Worm (Caenorhabditis elegans) whole organism, L2 larva: Measurements from ENCODE around the gene srx-134.
A peak's percentile ranks its signal among the peaks of the same experiment; 100 is the strongest.

Experiments
- C34F6.9 ChIP-seq: fragments of 150-350 bp; optimal IDR thresholded peaks from 2 replicates; lab custom pipeline; 2014; ENCODE audit warnings: missing biosample characterization, missing genetic modification characterization
- F13H6.1 ChIP-seq: sonication (generic microtip); optimal IDR thresholded peaks from 2 replicates; lab custom pipeline; 2016; ENCODE audit warnings: missing genetic modification characterization, missing compliant biosample characterization
- R02D3.7 ChIP-seq: fragments of 150-350 bp; optimal IDR thresholded peaks from 2 replicates; lab custom pipeline; 2014; ENCODE audit warnings: missing biosample characterization, missing genetic modification characterization
- Y55F3AM.14 ChIP-seq: fragments of 200-800 bp; sonication (Bioruptor generic); optimal IDR thresholded peaks from 2 replicates; lab custom pipeline; 2018; ENCODE audit warnings: mild to moderate bottlenecking, missing genetic modification characterization, missing compliant biosample characterization
- ZK546.5 ChIP-seq: sonication (generic microtip); optimal IDR thresholded peaks from 2 replicates; lab custom pipeline; 2017; ENCODE audit warnings: missing biosample characterization, missing genetic modification characterization
- alr-1 ChIP-seq: fragments of 150-350 bp; optimal IDR thresholded peaks from 2 replicates; lab custom pipeline; 2014; ENCODE audit warnings: missing biosample characterization, missing genetic modification characterization
- aly-2 ChIP-seq: fragments of 150-350 bp; optimal IDR thresholded peaks from 2 replicates; lab custom pipeline; 2014; ENCODE audit warnings: missing biosample characterization, missing genetic modification characterization
- ama-1 ChIP-seq: fragments of 150-350 bp; optimal IDR thresholded peaks from 2 replicates; lab custom pipeline; 2018; ENCODE audit warnings: inconsistent platforms
- blmp-1 ChIP-seq: sonication (generic microtip); optimal IDR thresholded peaks from 2 replicates; lab custom pipeline; 2017; ENCODE audit warnings: missing genetic modification characterization, mild to moderate bottlenecking, missing compliant biosample characterization, antibody characterized with exemption, moderate library complexity; ENCODE audit not compliant: insufficient read depth
- ceh-16 ChIP-seq: fragments of 150-350 bp; optimal IDR thresholded peaks from 2 replicates; lab custom pipeline; 2014; ENCODE audit warnings: missing biosample characterization, missing genetic modification characterization
- ceh-82 ChIP-seq: fragments of 150-350 bp; optimal IDR thresholded peaks from 2 replicates; lab custom pipeline; 2014; ENCODE audit warnings: missing biosample characterization, missing genetic modification characterization
- crh-2 ChIP-seq: sonication (generic microtip); optimal IDR thresholded peaks from 2 replicates; lab custom pipeline; 2017; ENCODE audit warnings: missing biosample characterization, missing genetic modification characterization
- egl-27 ChIP-seq: sonication (generic microtip); optimal IDR thresholded peaks from 3 replicates; lab custom pipeline; 2017; ENCODE audit warnings: missing biosample characterization, missing genetic modification reagents, missing genetic modification characterization
- fos-1 ChIP-seq: fragments of 150-350 bp; optimal IDR thresholded peaks from 2 replicates; lab custom pipeline; 2014; ENCODE audit warnings: missing biosample characterization, missing genetic modification characterization
- gmeb-1 ChIP-seq: fragments of 150-350 bp; optimal IDR thresholded peaks from 2 replicates; lab custom pipeline; 2014; ENCODE audit warnings: missing biosample characterization, missing genetic modification characterization
- lin-11 ChIP-seq: fragments of 150-350 bp; sonication (generic microtip); optimal IDR thresholded peaks from 2 replicates; lab custom pipeline; 2014; ENCODE audit warnings: missing biosample characterization, missing genetic modification characterization, inconsistent platforms, mixed read lengths
- lin-13 ChIP-seq: fragments of 150-350 bp; optimal IDR thresholded peaks from 2 replicates; lab custom pipeline; 2014; ENCODE audit warnings: missing biosample characterization, missing genetic modification reagents, missing genetic modification characterization
- lin-39 ChIP-seq: fragments of 150-350 bp; optimal IDR thresholded peaks from 2 replicates; lab custom pipeline; 2014; ENCODE audit warnings: missing biosample characterization, missing genetic modification reagents, missing genetic modification characterization
- lsy-2 ChIP-seq, 2 experiments: fragments of 150-350 bp in 1 of 2; sonication (generic microtip) in 1 of 2; optimal IDR thresholded peaks; 2 replicates each; lab custom pipeline; 2014 to 2017; ENCODE audit warnings: missing biosample characterization in 2 of 2, missing genetic modification characterization in 2 of 2
- mab-5 ChIP-seq: fragments of 150-350 bp; optimal IDR thresholded peaks from 2 replicates; lab custom pipeline; 2014; ENCODE audit warnings: missing biosample characterization, missing genetic modification characterization
- mbf-1 ChIP-seq: sonication (generic microtip); optimal IDR thresholded peaks from 2 replicates; lab custom pipeline; 2017; ENCODE audit warnings: missing biosample characterization, missing genetic modification characterization
- mdl-1 ChIP-seq, 2 experiments: fragments of 150-350 bp in 1 of 2; sonication (generic microtip) in 1 of 2; optimal IDR thresholded peaks; 2 replicates each; lab custom pipeline; 2017; ENCODE audit warnings: missing biosample characterization in 2 of 2, missing genetic modification characterization in 2 of 2
- nhr-10 ChIP-seq: sonication (generic microtip); optimal IDR thresholded peaks from 2 replicates; lab custom pipeline; 2017; ENCODE audit warnings: missing biosample characterization, missing genetic modification characterization
- nhr-11 ChIP-seq: fragments of 150-350 bp; optimal IDR thresholded peaks from 2 replicates; lab custom pipeline; 2014; ENCODE audit warnings: missing biosample characterization, missing genetic modification characterization
- nhr-129 ChIP-seq: fragments of 150-350 bp; optimal IDR thresholded peaks from 2 replicates; lab custom pipeline; 2014; ENCODE audit warnings: missing biosample characterization, missing genetic modification characterization
- nhr-21 ChIP-seq: fragments of 150-350 bp; optimal IDR thresholded peaks from 2 replicates; lab custom pipeline; 2014; ENCODE audit warnings: missing biosample characterization, missing genetic modification characterization
- nhr-237 ChIP-seq: fragments of 150-350 bp; optimal IDR thresholded peaks from 2 replicates; lab custom pipeline; 2014; ENCODE audit warnings: missing biosample characterization, missing genetic modification characterization
- nhr-25 ChIP-seq: fragments of 150-350 bp; sonication (generic microtip); optimal IDR thresholded peaks from 3 replicates; lab custom pipeline; 2014; ENCODE audit warnings: missing biosample characterization, missing genetic modification characterization
- nhr-77 ChIP-seq: fragments of 150-350 bp; optimal IDR thresholded peaks from 2 replicates; lab custom pipeline; 2014; ENCODE audit warnings: missing biosample characterization, missing genetic modification characterization
- peb-1 ChIP-seq: fragments of 150-350 bp; optimal IDR thresholded peaks from 2 replicates; lab custom pipeline; 2014; ENCODE audit warnings: missing biosample characterization, missing genetic modification characterization
- sem-4 ChIP-seq: fragments of 150-350 bp; optimal IDR thresholded peaks from 2 replicates; lab custom pipeline; 2014; ENCODE audit warnings: missing biosample characterization, missing genetic modification reagents, missing genetic modification characterization
- skn-1 ChIP-seq: sonication (generic microtip); optimal IDR thresholded peaks from 2 replicates; lab custom pipeline; 2017; ENCODE audit warnings: missing biosample characterization, missing genetic modification characterization
- sma-3 ChIP-seq: sonication (generic microtip); optimal IDR thresholded peaks from 2 replicates; lab custom pipeline; 2016; ENCODE audit warnings: missing genetic modification reagents, missing genetic modification characterization, missing compliant biosample characterization
- sma-9 ChIP-seq, 2 experiments: fragments of 150-350 bp in 1 of 2; sonication (generic microtip) in 1 of 2; optimal IDR thresholded peaks; 2 replicates each; lab custom pipeline; 2014 to 2016; ENCODE audit warnings: missing genetic modification characterization in 2 of 2, mild to moderate bottlenecking in 1 of 2, missing biosample characterization in 1 of 2, missing compliant biosample characterization in 1 of 2, missing genetic modification reagents in 1 of 2, moderate library complexity in 1 of 2
- unc-55 ChIP-seq: fragments of 150-350 bp; sonication (generic microtip); optimal IDR thresholded peaks from 3 replicates; lab custom pipeline; 2014; ENCODE audit warnings: missing biosample characterization, missing genetic modification reagents, missing genetic modification characterization
- unc-62 ChIP-seq: fragments of 150-350 bp; optimal IDR thresholded peaks from 2 replicates; lab custom pipeline; 2014; ENCODE audit warnings: missing biosample characterization, missing genetic modification reagents, missing genetic modification characterization
- zag-1 ChIP-seq: fragments of 150-350 bp; optimal IDR thresholded peaks from 2 replicates; lab custom pipeline; 2014; ENCODE audit warnings: missing biosample characterization, missing genetic modification characterization
- ztf-1 ChIP-seq: fragments of 200-800 bp; sonication (Bioruptor generic); conservative IDR thresholded peaks from 2 replicates; pipeline ENCODE4 v1.3.6; 2022; ENCODE audit warnings: missing genetic modification characterization, missing compliant biosample characterization
- ztf-4 ChIP-seq: fragments of 150-350 bp; optimal IDR thresholded peaks from 2 replicates; lab custom pipeline; 2014; ENCODE audit warnings: missing biosample characterization, missing genetic modification characterization

srx-134 gene

ce11 chrV:13887358-13887757, 31.1 kb upstream of the srx-134 start, which contains the start of gene srsx-19:
Gene srsx-19, plus strand, starts transcription at chrV:13887658.
- TF ChIP-seq ceh-16 (tag; lab: Kevin White, UChicago) (no peak), C34F6.9 (tag; lab: Kevin White, UChicago) (no peak), nhr-25 (no peak), lsy-2 (tag; optimal IDR thresholded peaks at IDR 0.05; lab: Kevin White, UChicago) (no peak), ama-1 (lab: Kevin White, UChicago) (no peak), sem-4 (tag; lab: Kevin White, UChicago) (no peak), mbf-1 (tag; lab: Kevin White, UChicago) (no peak), nhr-10 (tag; lab: Kevin White, UChicago) (no peak), unc-62 (GFP tag; lab: Kevin White, UChicago) (no peak), alr-1 (tag; lab: Kevin White, UChicago) (no peak), nhr-21 (tag; lab: Kevin White, UChicago) (no peak), Y55F3AM.14 (GFP tag; lab: Kevin White, UChicago) (no peak), fos-1 (tag; lab: Kevin White, UChicago) (no peak), zag-1 (tag; lab: Kevin White, UChicago) (no peak), sma-9 (GFP tag; optimal IDR thresholded peaks at IDR 0.05; lab: Kevin White, UChicago) (no peak), sma-9 (tag; optimal IDR thresholded peaks at IDR 0.05; lab: Kevin White, UChicago) (no peak)

- TF ChIP-seq blmp-1 (tag; lab: Kevin White, UChicago) (no peak), nhr-77 (no peak), ceh-16 (tag; lab: Kevin White, UChicago) (no peak), ZK546.5 (no peak), aly-2 (tag; lab: Kevin White, UChicago) (no peak)
These were observed 24.3 kb upstream of the srx-134 start, which contains the start of gene T22G5.3 for ce11 chrV:13880607-13881006. Gene T22G5.3, plus strand, starts transcription at chrV:13880907.

ce11 chrV:13880163-13880562, 23.9 kb upstream of the srx-134 start:
- TF ChIP-seq C34F6.9 (tag; lab: Kevin White, UChicago) (peak; percentile 33), sem-4 (tag; lab: Kevin White, UChicago) (no peak), ceh-82 (tag; lab: Kevin White, UChicago) (no peak)

- TF ChIP-seq ama-1 (lab: Kevin White, UChicago): no peak
- TF ChIP-seq F13H6.1: no peak
- TF ChIP-seq Y55F3AM.14 (GFP tag; lab: Kevin White, UChicago): no peak
- TF ChIP-seq skn-1 (tag; lab: Kevin White, UChicago): no peak
- peak; percentile 94 for TF ChIP-seq fos-1 (tag; lab: Kevin White, UChicago)
- no peak for TF ChIP-seq unc-55 (GFP tag; lab: Kevin White, UChicago)
- TF ChIP-seq nhr-25: no peak
- TF ChIP-seq unc-62 (GFP tag; lab: Kevin White, UChicago): no peak
- peak; percentile 66 for TF ChIP-seq crh-2 (tag; lab: Kevin White, UChicago)
- peak; percentile 70 for TF ChIP-seq sma-9 (GFP tag; optimal IDR thresholded peaks at IDR 0.05; lab: Kevin White, UChicago)
- TF ChIP-seq sma-9 (tag; optimal IDR thresholded peaks at IDR 0.05; lab: Kevin White, UChicago): no peak
- TF ChIP-seq nhr-11 (tag; lab: Kevin White, UChicago): no peak
These were observed 23.0 kb upstream of the srx-134 start, which contains the start of gene lbp-7 for ce11 chrV:13879241-13879640. Gene lbp-7, plus strand, starts transcription at chrV:13879552.

- peak; percentile 7 for TF ChIP-seq gmeb-1 (tag; lab: Kevin White, UChicago)
- peak; percentile 71 for TF ChIP-seq sma-9 (GFP tag; optimal IDR thresholded peaks at IDR 0.05; lab: Kevin White, UChicago)
- no peak for TF ChIP-seq sma-9 (tag; optimal IDR thresholded peaks at IDR 0.05; lab: Kevin White, UChicago)
- no peak for TF ChIP-seq sem-4 (tag; lab: Kevin White, UChicago)
- no peak for TF ChIP-seq aly-2 (tag; lab: Kevin White, UChicago)
- peak; percentile 63 for TF ChIP-seq fos-1 (tag; lab: Kevin White, UChicago)
- peak; percentile 30 for TF ChIP-seq nhr-25
- peak; percentile 37 for TF ChIP-seq crh-2 (tag; lab: Kevin White, UChicago)
- peak; percentile 25 for TF ChIP-seq sma-3
These were observed 21.9 kb upstream of the srx-134 start for ce11 chrV:13878226-13878625.

- no peak for TF ChIP-seq lin-39
- no peak for TF ChIP-seq nhr-129
- no peak for TF ChIP-seq lin-11 (tag; lab: Kevin White, UChicago)
- TF ChIP-seq R02D3.7 (tag; lab: Kevin White, UChicago): no peak
- TF ChIP-seq nhr-77: no peak
- no peak for TF ChIP-seq ztf-1 (GFP tag; lab: Robert Waterston, UW)
- TF ChIP-seq nhr-237 (tag; lab: Kevin White, UChicago): no peak
- TF ChIP-seq mdl-1 (tag; optimal IDR thresholded peaks at IDR 0.05; lab: Kevin White, UChicago): no peak
- TF ChIP-seq lin-13 (GFP tag; lab: Kevin White, UChicago): no peak
- TF ChIP-seq mab-5 (tag; lab: Kevin White, UChicago): no peak
- TF ChIP-seq ceh-82 (tag; lab: Kevin White, UChicago): no peak
- no peak for TF ChIP-seq ztf-4 (tag; lab: Kevin White, UChicago)
- no peak for TF ChIP-seq egl-27
- TF ChIP-seq sma-3: no peak
- TF ChIP-seq nhr-25: no peak
- TF ChIP-seq Y55F3AM.14 (GFP tag; lab: Kevin White, UChicago): no peak
- TF ChIP-seq peb-1 (tag; lab: Kevin White, UChicago): no peak
These were observed 20.3 kb upstream of the srx-134 start, which contains the start of gene T22G5.1 for ce11 chrV:13876529-13876928. Gene T22G5.1, plus strand, starts transcription at chrV:13876829.
